Worm (Caenorhabditis elegans) whole organism, L4 larva: ENCODE results near the gene ipla-5.

Experiments used
- F49E8.2 ChIP-seq: sonication (generic microtip); optimal IDR thresholded peaks from 2 replicates; lab custom pipeline; 2016; ENCODE audit warnings: missing compliant biosample characterization, mild to moderate bottlenecking, missing genetic modification characterization, borderline replicate concordance
- T20F7.1 ChIP-seq: fragments of 200-800 bp; sonication (Bioruptor generic); optimal IDR thresholded peaks from 2 replicates; lab custom pipeline; 2018; ENCODE audit warnings: mild to moderate bottlenecking, missing genetic modification characterization, missing compliant biosample characterization
- T26A8.4 ChIP-seq: fragments of 200-800 bp; sonication (Bioruptor generic); IDR thresholded peaks from 2 replicates; pipeline ENCODE4 v1.3.6; 2022; ENCODE audit warnings: missing genetic modification characterization, missing compliant biosample characterization
- Y48G9A.11 ChIP-seq: fragments of 200-800 bp; sonication (Bioruptor generic); IDR thresholded peaks from 2 replicates; pipeline ENCODE4 v1.3.6; 2022; ENCODE audit warnings: missing genetic modification reagents, missing genetic modification characterization, missing compliant biosample characterization
- Y5F2A.4 ChIP-seq: fragments of 200-800 bp; sonication (Bioruptor generic); optimal IDR thresholded peaks from 2 replicates; lab custom pipeline; 2018; ENCODE audit warnings: mild to moderate bottlenecking, missing genetic modification characterization, missing compliant biosample characterization
- aha-1 ChIP-seq: fragments of 150-350 bp; peaks from one replicate; lab custom pipeline; 2014; ENCODE audit warnings: missing biosample characterization, missing genetic modification characterization
- ceh-20 ChIP-seq: fragments of 200-800 bp; sonication (Bioruptor generic); IDR thresholded peaks from 2 replicates; pipeline ENCODE4 v1.3.6; 2022; ENCODE audit warnings: missing genetic modification reagents, missing genetic modification characterization, missing compliant biosample characterization
- ceh-28 ChIP-seq: fragments of 150-350 bp; optimal IDR thresholded peaks from 2 replicates; lab custom pipeline; 2014; ENCODE audit warnings: missing biosample characterization, missing genetic modification reagents, missing genetic modification characterization
- ceh-62 ChIP-seq: sonication (generic microtip); optimal IDR thresholded peaks from 2 replicates; lab custom pipeline; 2017; ENCODE audit warnings: missing biosample characterization, missing genetic modification characterization
- ces-1 ChIP-seq: fragments of 150-350 bp; sonication (generic microtip); optimal IDR thresholded peaks from 4 replicates; lab custom pipeline; 2014; ENCODE audit warnings: missing biosample characterization, missing genetic modification reagents, missing genetic modification characterization
- cey-2 ChIP-seq: sonication (generic microtip); optimal IDR thresholded peaks from 3 replicates; lab custom pipeline; 2017; ENCODE audit warnings: missing genetic modification characterization, mild to moderate bottlenecking, missing compliant biosample characterization, antibody characterized with exemption, borderline replicate concordance; ENCODE audit not compliant: insufficient read depth
- daf-19 ChIP-seq: fragments of 200-800 bp; sonication (Bioruptor generic); conservative IDR thresholded peaks from 2 replicates; pipeline ENCODE4 v1.3.6; 2022; ENCODE audit warnings: missing genetic modification characterization, missing compliant biosample characterization
- dmd-6 ChIP-seq: fragments of 200-800 bp; sonication (Bioruptor generic); IDR thresholded peaks from 2 replicates; pipeline ENCODE4 v1.3.6; 2022; ENCODE audit warnings: missing genetic modification reagents, missing genetic modification characterization, missing compliant biosample characterization
- dve-1 ChIP-seq: sonication (generic microtip); optimal IDR thresholded peaks from 2 replicates; lab custom pipeline; 2017; ENCODE audit warnings: antibody characterized with exemption, mild to moderate bottlenecking, missing genetic modification characterization, missing compliant biosample characterization; ENCODE audit not compliant: insufficient read depth
- egl-43 ChIP-seq: fragments of 200-800 bp; sonication (Bioruptor generic); IDR thresholded peaks from 2 replicates; pipeline ENCODE4 v1.3.6; 2022; ENCODE audit warnings: missing genetic modification reagents, missing genetic modification characterization, missing compliant biosample characterization
- hif-1 ChIP-seq, 2 experiments: sonication (generic microtip); optimal IDR thresholded peaks; 2 replicates each; lab custom pipeline; 2016 to 2017; ENCODE audit warnings: missing compliant biosample characterization in 2 of 2, missing genetic modification characterization in 2 of 2, missing genetic modification reagents in 2 of 2, missing genotype in 2 of 2, mild to moderate bottlenecking in 1 of 2
- hmg-1.1 ChIP-seq: fragments of 200-800 bp; sonication (Bioruptor generic); IDR thresholded peaks from 2 replicates; pipeline ENCODE4 v1.3.6; 2022; ENCODE audit warnings: missing genetic modification reagents, missing genetic modification characterization, missing compliant biosample characterization
- lin-1 ChIP-seq: fragments of 200-800 bp; sonication (Bioruptor generic); IDR thresholded peaks from 2 replicates; pipeline ENCODE4 v1.3.6; 2022; ENCODE audit warnings: missing genetic modification reagents, missing genetic modification characterization, missing compliant biosample characterization
- lin-13 ChIP-seq: fragments of 150-350 bp; optimal IDR thresholded peaks from 2 replicates; lab custom pipeline; 2014; ENCODE audit warnings: missing biosample characterization, missing genetic modification reagents, missing genetic modification characterization
- lin-39 ChIP-seq: fragments of 150-350 bp; optimal IDR thresholded peaks from 2 replicates; lab custom pipeline; 2014; ENCODE audit warnings: missing biosample characterization, missing genetic modification reagents, missing genetic modification characterization
- lir-3 ChIP-seq: sonication (generic microtip); optimal IDR thresholded peaks from 2 replicates; lab custom pipeline; 2016; ENCODE audit warnings: mild to moderate bottlenecking, missing genetic modification characterization, missing compliant biosample characterization
- madf-5 ChIP-seq, 2 experiments: fragments of 200-800 bp; sonication (Bioruptor generic); IDR thresholded peaks; 2 replicates each; pipeline ENCODE4 v1.3.6; 2022; ENCODE audit warnings: missing compliant biosample characterization in 2 of 2, missing genetic modification characterization in 2 of 2
- mdt-29 ChIP-seq: fragments of 200-800 bp; sonication (Bioruptor generic); IDR thresholded peaks from 2 replicates; pipeline ENCODE4 v1.3.6; 2022; ENCODE audit warnings: missing genetic modification reagents, missing genetic modification characterization, missing compliant biosample characterization
- mes-2 ChIP-seq: sonication (generic microtip); optimal IDR thresholded peaks from 2 replicates; lab custom pipeline; 2016; ENCODE audit warnings: missing genotype, mild to moderate bottlenecking, missing genetic modification characterization, missing compliant biosample characterization; ENCODE audit not compliant: poor library complexity, severe bottlenecking
- nhr-11 ChIP-seq: fragments of 150-350 bp; optimal IDR thresholded peaks from 2 replicates; lab custom pipeline; 2014; ENCODE audit warnings: missing biosample characterization, missing genetic modification characterization
- nhr-237 ChIP-seq: sonication (generic microtip); optimal IDR thresholded peaks from 2 replicates; lab custom pipeline; 2017; ENCODE audit warnings: missing biosample characterization, missing genetic modification characterization
- nhr-25 ChIP-seq: sonication (generic microtip); optimal IDR thresholded peaks from 2 replicates; lab custom pipeline; 2017; ENCODE audit warnings: missing genetic modification characterization, mild to moderate bottlenecking, missing compliant biosample characterization, antibody characterized with exemption, moderate library complexity, borderline replicate concordance; ENCODE audit not compliant: insufficient read depth
- nhr-28 ChIP-seq: fragments of 150-350 bp; optimal IDR thresholded peaks from 2 replicates; lab custom pipeline; 2014; ENCODE audit warnings: missing biosample characterization, missing genetic modification characterization
- nhr-42 ChIP-seq: fragments of 200-800 bp; sonication (Bioruptor generic); IDR thresholded peaks from 2 replicates; pipeline ENCODE4 v1.3.6; 2022; ENCODE audit warnings: missing genetic modification characterization, missing compliant biosample characterization
- nhr-48 ChIP-seq: sonication (generic microtip); optimal IDR thresholded peaks from 2 replicates; lab custom pipeline; 2016; ENCODE audit warnings: mild to moderate bottlenecking, missing genetic modification characterization, missing compliant biosample characterization
- nhr-76 ChIP-seq: fragments of 150-350 bp; optimal IDR thresholded peaks from 2 replicates; lab custom pipeline; 2014; ENCODE audit warnings: missing biosample characterization, missing genetic modification characterization
- pha-4 ChIP-seq, 2 experiments: fragments of 150-350 bp in 1 of 2; fragments of 200-800 bp in 1 of 2; sonication (Bioruptor generic) in 1 of 2; IDR thresholded peaks in 1 of 2; optimal IDR thresholded peaks in 1 of 2; 2 replicates each; pipeline versions ENCODE4 v1.3.6 to Lab custom; 2014 to 2022; ENCODE audit warnings: missing genetic modification characterization in 2 of 2, missing genetic modification reagents in 2 of 2, missing biosample characterization in 1 of 2, missing compliant biosample characterization in 1 of 2
- saeg-2 ChIP-seq: fragments of 200-800 bp; sonication (Bioruptor generic); IDR thresholded peaks from 2 replicates; pipeline ENCODE4 v1.3.6; 2022; ENCODE audit warnings: missing genetic modification reagents, missing genetic modification characterization, missing compliant biosample characterization
- set-16 ChIP-seq: fragments of 200-800 bp; sonication (Bioruptor generic); IDR thresholded peaks from 2 replicates; pipeline ENCODE4 v1.3.6; 2022; ENCODE audit warnings: missing genetic modification reagents, missing genetic modification characterization, missing compliant biosample characterization
- unc-130 ChIP-seq: sonication (generic microtip); optimal IDR thresholded peaks from 2 replicates; lab custom pipeline; 2016; ENCODE audit warnings: missing genetic modification reagents, missing genetic modification characterization, missing compliant biosample characterization
- unc-39 ChIP-seq: sonication (generic microtip); optimal IDR thresholded peaks from 2 replicates; lab custom pipeline; 2017; ENCODE audit warnings: missing biosample characterization, missing genetic modification characterization
- unc-62 ChIP-seq, 3 experiments: fragments of 150-350 bp in 1 of 3; sonication (generic microtip); optimal IDR thresholded peaks in 2 of 3; peaks in 1 of 3; 1 replicate in 1 of 3; 2 replicates in 2 of 3; lab custom pipeline; 2014 to 2017; ENCODE audit warnings: missing biosample characterization in 3 of 3, missing genetic modification characterization in 3 of 3, missing genetic modification reagents in 3 of 3, missing genotype in 1 of 3
- vab-7 ChIP-seq: fragments of 200-800 bp; sonication (Bioruptor generic); IDR thresholded peaks from 2 replicates; pipeline ENCODE4 v1.3.6; 2022; ENCODE audit warnings: missing genetic modification reagents, missing genetic modification characterization, missing compliant biosample characterization
- zfp-2 ChIP-seq: sonication (generic microtip); optimal IDR thresholded peaks from 2 replicates; lab custom pipeline; 2016; ENCODE audit warnings: mild to moderate bottlenecking, missing genetic modification characterization, missing compliant biosample characterization
- zip-11 ChIP-seq: fragments of 200-800 bp; sonication (Bioruptor generic); IDR thresholded peaks from 2 replicates; pipeline ENCODE4 v1.3.6; 2022; ENCODE audit warnings: missing genetic modification characterization, missing compliant biosample characterization
- zip-2 ChIP-seq: fragments of 150-350 bp; optimal IDR thresholded peaks from 2 replicates; lab custom pipeline; 2014; ENCODE audit warnings: missing biosample characterization, missing genetic modification characterization
- ztf-11 ChIP-seq: fragments of 150-350 bp; optimal IDR thresholded peaks from 2 replicates; lab custom pipeline; 2014; ENCODE audit warnings: missing biosample characterization, missing genetic modification characterization
- ztf-7 ChIP-seq: fragments of 150-350 bp; optimal IDR thresholded peaks from 2 replicates; lab custom pipeline; 2014; ENCODE audit warnings: missing biosample characterization, missing genetic modification characterization

Gene ipla-5

DNA sequence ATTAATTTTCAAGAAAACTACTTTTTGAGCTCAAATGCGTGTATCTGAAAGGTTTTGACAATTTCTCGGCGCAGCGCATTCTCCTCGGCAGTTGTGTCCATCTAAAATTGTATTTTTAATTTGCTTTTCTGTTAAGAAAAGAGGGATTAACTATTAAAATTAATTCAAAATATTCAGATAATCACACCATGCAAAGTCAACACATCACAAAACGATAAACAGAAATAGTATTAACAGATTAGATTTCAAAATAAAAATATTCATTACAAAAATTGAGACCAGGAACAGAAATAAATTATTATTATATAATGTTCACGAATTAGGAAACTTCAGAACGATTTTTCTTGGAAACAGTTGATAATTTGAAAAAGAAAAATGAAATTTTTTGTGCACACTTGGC lies 28.5 kb upstream of the ipla-5 start, which contains the start of gene pole-2:
Gene pole-2, minus strand, starts transcription at position 101 of the 400 bp plus-strand sequence.
- TF ChIP-seq Y5F2A.4 (GFP tag; lab: Kevin White, UChicago) = no peak
- no peak for TF ChIP-seq unc-130 (GFP tag; lab: Kevin White, UChicago)
- no peak for TF ChIP-seq ztf-11 (tag; lab: Kevin White, UChicago)
- no peak for TF ChIP-seq ceh-62 (tag; lab: Kevin White, UChicago)
- TF ChIP-seq zip-11 (GFP tag; lab: Robert Waterston, UW) = no peak
- TF ChIP-seq egl-43 (GFP tag; lab: Robert Waterston, UW) = no peak
- no peak for TF ChIP-seq cey-2 (tag; lab: Kevin White, UChicago)
- TF ChIP-seq unc-62 (GFP tag; optimal IDR thresholded peaks at IDR 0.05 in 1 of 2; lab: Kevin White, UChicago) = no peak
- no peak for TF ChIP-seq unc-62 (tag; optimal IDR thresholded peaks at IDR 0.05; lab: Kevin White, UChicago)
- TF ChIP-seq ceh-20 = no peak
- no peak for TF ChIP-seq nhr-237
- TF ChIP-seq hif-1 (tag; optimal IDR thresholded peaks at IDR 0.05; lab: Kevin White, UChicago) = no peak
- TF ChIP-seq aha-1 = no peak
- no peak for TF ChIP-seq nhr-76 (tag; lab: Kevin White, UChicago)
- TF ChIP-seq unc-39 (tag; lab: Kevin White, UChicago) = no peak
- TF ChIP-seq ztf-7 (tag; lab: Kevin White, UChicago) = no peak
- no peak for TF ChIP-seq nhr-48 (tag; lab: Kevin White, UChicago)

DNA sequence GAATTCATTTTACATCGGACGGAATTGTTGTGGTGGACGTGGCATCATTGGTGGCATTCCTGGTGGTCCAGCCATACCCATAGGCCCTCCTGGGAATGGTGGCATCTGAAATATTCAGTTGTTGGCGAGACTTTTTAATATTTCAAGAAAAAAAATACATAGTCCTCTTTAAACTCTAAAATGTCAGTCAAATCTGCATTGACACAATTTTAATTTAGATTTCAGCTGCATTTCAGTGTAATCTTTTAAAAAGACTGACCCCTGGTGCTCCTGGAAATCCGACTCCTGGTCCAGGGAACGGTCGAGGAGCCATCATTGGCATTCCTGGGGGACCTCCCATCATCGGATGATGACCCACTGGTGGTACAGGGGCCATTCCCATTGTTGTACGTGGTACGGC lies 28.1 kb upstream of the ipla-5 start:
- TF ChIP-seq ceh-62 (tag; lab: Kevin White, UChicago) = no peak
- TF ChIP-seq madf-5 (GFP tag; IDR thresholded peaks at IDR 0.05; lab: Robert Waterston, UW) = no peak
- no peak for TF ChIP-seq ceh-28 (tag; lab: Kevin White, UChicago)
- TF ChIP-seq aha-1 = peak; percentile 62
- no peak for TF ChIP-seq nhr-11
- TF ChIP-seq T26A8.4 = no peak

DNA sequence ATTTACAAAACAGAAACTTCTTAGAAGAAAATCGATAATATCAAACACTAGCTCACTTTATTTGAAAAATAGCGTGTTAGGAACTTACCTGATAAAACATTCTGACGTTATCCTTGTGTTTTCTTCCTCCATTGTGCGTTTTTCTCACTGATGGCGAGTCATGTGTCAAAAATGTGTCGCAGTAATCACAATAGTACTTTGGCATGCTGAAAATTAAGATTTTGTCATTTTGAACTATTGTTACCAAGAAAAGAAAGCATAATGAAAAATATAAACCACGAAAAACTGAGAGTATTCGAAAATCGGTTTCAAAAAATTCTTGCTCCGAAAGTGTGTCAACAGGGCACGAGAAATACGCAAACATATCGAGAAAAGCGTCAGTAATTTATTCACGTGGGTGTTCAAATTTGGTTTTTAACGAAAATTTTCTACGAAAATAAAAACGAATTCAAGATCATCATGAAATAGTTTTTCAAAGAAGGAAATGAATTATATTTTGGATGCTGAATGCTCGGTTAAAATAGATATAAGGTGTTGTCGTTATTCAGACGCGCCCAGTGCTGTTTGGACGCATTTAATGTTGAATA lies 27.3 kb upstream of the ipla-5 start, which contains the start of gene snrp-3:
Gene snrp-3, minus strand, starts transcription at position 206 of the 587 bp plus-strand sequence.
- TF ChIP-seq lir-3 (tag; lab: Kevin White, UChicago) = no peak
- no peak for TF ChIP-seq nhr-237
- TF ChIP-seq vab-7 = no peak
- TF ChIP-seq zfp-2 = peak; percentile 3
- peak; percentile 53 for TF ChIP-seq nhr-25 (tag; lab: Kevin White, UChicago)
- TF ChIP-seq lin-13 = peak; percentile 67
- TF ChIP-seq mes-2 (tag; lab: Kevin White, UChicago) = no peak
- no peak for TF ChIP-seq ceh-62 (tag; lab: Kevin White, UChicago)
- TF ChIP-seq saeg-2 (GFP tag; lab: Robert Waterston, UW) = no peak
- TF ChIP-seq unc-62 (GFP tag; optimal IDR thresholded peaks at IDR 0.05 in 1 of 2; lab: Kevin White, UChicago) = peak in 1 of 2 experiments; percentile 93
- no peak for TF ChIP-seq unc-62 (tag; optimal IDR thresholded peaks at IDR 0.05; lab: Kevin White, UChicago)
- TF ChIP-seq madf-5 (GFP tag; IDR thresholded peaks at IDR 0.05; lab: Robert Waterston, UW) = no peak
- TF ChIP-seq aha-1 = peak; percentile 75
- peak; percentile 47 for TF ChIP-seq zip-2 (tag; lab: Kevin White, UChicago)
- no peak for TF ChIP-seq F49E8.2 (tag; lab: Kevin White, UChicago)
- no peak for TF ChIP-seq ztf-11 (tag; lab: Kevin White, UChicago)
- 0 out of 2 replicates have a peak, but pooled peaks have one; percentile 10 for TF ChIP-seq pha-4 (GFP tag; IDR thresholded peaks at IDR 0.05; lab: Robert Waterston, UW)
- peak; percentile 57 for TF ChIP-seq pha-4 (tag; optimal IDR thresholded peaks at IDR 0.05; lab: Kevin White, UChicago)
- TF ChIP-seq lin-1 (GFP tag; lab: Robert Waterston, UW) = no peak
- TF ChIP-seq nhr-11 = peak; percentile 37
- TF ChIP-seq nhr-42 = peak; percentile 62; the same call in 1 of the 2 replicates
- TF ChIP-seq nhr-28 (tag; lab: Kevin White, UChicago) = peak; percentile 42
- no peak for TF ChIP-seq mdt-29 (GFP tag; lab: Robert Waterston, UW)
- 0 out of 2 replicates have a peak, but pooled peaks have one; percentile 26 for TF ChIP-seq Y48G9A.11 (GFP tag; lab: Robert Waterston, UW)
- TF ChIP-seq nhr-76 (tag; lab: Kevin White, UChicago) = no peak
- no peak for TF ChIP-seq set-16 (GFP tag; lab: Robert Waterston, UW)
- TF ChIP-seq zip-11 (GFP tag; lab: Robert Waterston, UW) = no peak
- no peak for TF ChIP-seq ces-1 (GFP tag; lab: Kevin White, UChicago)
- TF ChIP-seq daf-19 (GFP tag; lab: Robert Waterston, UW) = no peak
- TF ChIP-seq T20F7.1 (GFP tag; lab: Kevin White, UChicago) = peak; percentile 83
- TF ChIP-seq lin-39 = no peak
- TF ChIP-seq hmg-1.1 = no peak; the same call in 1 of the 2 replicates
- TF ChIP-seq dmd-6 (GFP tag; lab: Robert Waterston, UW) = no peak
- TF ChIP-seq dve-1 (tag; lab: Kevin White, UChicago) = peak; percentile 81
